Worm (Caenorhabditis elegans) whole organism, early embryonic: Measurements from ENCODE around the gene gtf-2H2C.

ENCODE experiments used
- ama-1 ChIP-seq: fragments of 150-350 bp; optimal IDR thresholded peaks from 2 replicates; lab custom pipeline; 2014
- ceh-13 ChIP-seq: fragments of 200-800 bp; sonication (Bioruptor generic); optimal IDR thresholded peaks from 2 replicates; lab custom pipeline; 2018; ENCODE audit warnings: mild to moderate bottlenecking, missing genetic modification characterization, missing compliant biosample characterization
- ceh-36 ChIP-seq: sonication (generic microtip); optimal IDR thresholded peaks from 2 replicates; lab custom pipeline; 2016; ENCODE audit warnings: missing genetic modification characterization, inconsistent platforms, missing compliant biosample characterization
- ets-7 ChIP-seq: sonication (generic microtip); optimal IDR thresholded peaks from 2 replicates; lab custom pipeline; 2016; ENCODE audit warnings: missing genotype, missing genetic modification characterization, missing compliant biosample characterization
- flt-1 ChIP-seq: fragments of 200-800 bp; sonication (Bioruptor generic); IDR thresholded peaks from 2 replicates; pipeline ENCODE4 v1.3.6; 2022; ENCODE audit warnings: missing genetic modification characterization, missing compliant biosample characterization
- pes-1 ChIP-seq: fragments of 200-800 bp; sonication (Bioruptor generic); IDR thresholded peaks from 2 replicates; pipeline ENCODE4 v1.3.6; 2022; ENCODE audit warnings: missing genetic modification reagents, missing genetic modification characterization, missing compliant biosample characterization
- scrt-1 ChIP-seq: fragments of 200-800 bp; sonication (Bioruptor generic); IDR thresholded peaks from 2 replicates; pipeline ENCODE4 v1.3.6; 2022; ENCODE audit warnings: missing genetic modification characterization, missing compliant biosample characterization
- tbx-11 ChIP-seq: fragments of 200-800 bp; sonication (Bioruptor generic); IDR thresholded peaks from 2 replicates; pipeline ENCODE4 v1.3.6; 2022; ENCODE audit warnings: missing genetic modification characterization, missing compliant biosample characterization
- tbx-37 ChIP-seq: fragments of 200-800 bp; sonication (Bioruptor generic); conservative IDR thresholded peaks from 2 replicates; pipeline ENCODE4 v1.3.6; 2022; ENCODE audit warnings: missing genetic modification reagents, missing genetic modification characterization, missing compliant biosample characterization

DNA sequence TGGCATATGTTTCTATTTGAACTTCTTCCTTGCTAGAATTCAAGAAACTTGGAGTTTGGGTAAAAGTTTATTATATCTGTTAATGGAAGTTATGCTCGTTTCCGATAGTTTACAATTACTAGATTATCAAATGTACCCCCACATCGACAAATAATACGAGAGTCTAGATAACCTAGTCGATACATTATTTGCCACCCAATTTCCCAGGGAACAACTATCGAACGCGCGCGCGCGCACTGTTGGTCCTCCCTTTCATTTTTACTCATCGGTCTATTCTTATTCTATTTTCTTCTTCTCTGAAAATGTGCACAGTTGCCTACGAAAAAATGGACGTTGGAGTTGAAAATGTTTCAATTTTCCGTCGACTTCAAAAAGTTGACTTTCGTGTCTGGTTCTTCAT lies 30.0 kb downstream of the gtf-2H2C start, which contains the start of gene T16G12.13:
- no peak for TF ChIP-seq ceh-36
- TF ChIP-seq tbx-11 (GFP tag; lab: Robert Waterston, UW): no peak
- no peak for TF ChIP-seq ama-1
- no peak for TF ChIP-seq ceh-13
- TF ChIP-seq scrt-1 (GFP tag; lab: Robert Waterston, UW): no peak
- TF ChIP-seq tbx-37: no peak
- TF ChIP-seq pes-1 (GFP tag; lab: Robert Waterston, UW): no peak
- TF ChIP-seq flt-1 (GFP tag; lab: Robert Waterston, UW): no peak
- no peak for TF ChIP-seq ets-7 (tag; lab: Kevin White, UChicago)
